Fruit fly (Drosophila melanogaster): ENCODE data around the gene CG11929.

DNA sequence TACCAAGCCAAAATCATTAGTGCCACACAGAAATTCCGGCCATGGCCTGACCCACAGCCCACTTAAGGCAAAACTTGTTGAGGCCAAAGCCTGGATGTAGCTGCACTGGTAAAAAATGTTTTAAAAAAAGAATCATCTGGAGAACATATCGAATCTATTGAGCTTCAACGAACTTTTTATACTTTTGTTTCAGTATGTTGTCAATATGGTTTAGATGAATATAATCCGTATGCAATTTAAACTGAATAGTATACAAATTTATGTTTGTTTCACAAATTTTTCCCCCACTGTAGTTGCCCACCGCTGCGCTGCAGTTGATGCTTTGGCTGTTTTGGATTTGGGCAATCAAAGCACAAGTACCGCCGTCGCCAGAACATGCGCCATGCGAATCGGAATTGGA, 47.1 kb upstream of the CG11929 start:
- no peak for TF ChIP-seq Hr39 (GFP tag; optimal IDR thresholded peaks at IDR 0.05)
- peak; percentile 68; the same call in 2 of the 3 replicates for TF ChIP-seq CG8119 (GFP tag; IDR thresholded peaks at IDR 0.05)
- no peak for TF ChIP-seq ss (GFP tag; optimal IDR thresholded peaks at IDR 0.05)
- TF ChIP-seq Blimp-1 (GFP tag; optimal IDR thresholded peaks at IDR 0.05), result no peak
- TF ChIP-seq lz (GFP tag; optimal IDR thresholded peaks at IDR 0.05), result no peak
- peak; percentile 11 for TF ChIP-seq Eip78C (GFP tag)
- TF ChIP-seq CG6854 (GFP tag; optimal IDR thresholded peaks at IDR 0.05), result no peak

Data from whole organism, prepupa.